Worm (Caenorhabditis elegans): ENCODE data around the gene pat-3.

ce11 chrIII:3957119-3957739 is 43.3 kb upstream of the pat-3 start:
- TF ChIP-seq lin-1 (GFP tag; IDR thresholded peaks at IDR 0.05), result no peak
- no peak for TF ChIP-seq dpl-1 (GFP tag; optimal IDR thresholded peaks at IDR 0.05)
- no peak for TF ChIP-seq egl-27 (tag; optimal IDR thresholded peaks at IDR 0.05)
- TF ChIP-seq pqm-1 (tag; optimal IDR thresholded peaks at IDR 0.05), result no peak
- TF ChIP-seq fkh-10 (GFP tag; optimal IDR thresholded peaks at IDR 0.05), result no peak
